Worm (Caenorhabditis elegans) whole organism, early embryonic: Measurements from ENCODE around the gene srsx-22.

Experiments
- B0310.2 ChIP-seq: sonication (generic microtip); optimal IDR thresholded peaks from 2 replicates; lab custom pipeline; 2016; ENCODE audit warnings: mild to moderate bottlenecking, missing genetic modification characterization, missing compliant biosample characterization
- F13C5.2 ChIP-seq: sonication (generic microtip); optimal IDR thresholded peaks from 2 replicates; lab custom pipeline; 2017; ENCODE audit warnings: mild to moderate bottlenecking, missing genetic modification characterization, inconsistent platforms, missing compliant biosample characterization
- aly-1 ChIP-seq: sonication (generic microtip); optimal IDR thresholded peaks from 2 replicates; lab custom pipeline; 2016; ENCODE audit warnings: missing genetic modification characterization, missing compliant biosample characterization
- ama-1 ChIP-seq: fragments of 150-350 bp; optimal IDR thresholded peaks from 2 replicates; lab custom pipeline; 2014
- ceh-13 ChIP-seq: fragments of 200-800 bp; sonication (Bioruptor generic); optimal IDR thresholded peaks from 2 replicates; lab custom pipeline; 2018; ENCODE audit warnings: mild to moderate bottlenecking, missing genetic modification characterization, missing compliant biosample characterization
- ceh-36 ChIP-seq: sonication (generic microtip); optimal IDR thresholded peaks from 2 replicates; lab custom pipeline; 2016; ENCODE audit warnings: missing genetic modification characterization, inconsistent platforms, missing compliant biosample characterization
- ets-7 ChIP-seq: sonication (generic microtip); optimal IDR thresholded peaks from 2 replicates; lab custom pipeline; 2016; ENCODE audit warnings: missing genotype, missing genetic modification characterization, missing compliant biosample characterization
- flt-1 ChIP-seq: fragments of 200-800 bp; sonication (Bioruptor generic); IDR thresholded peaks from 2 replicates; pipeline ENCODE4 v1.3.6; 2022; ENCODE audit warnings: missing genetic modification characterization, missing compliant biosample characterization
- hmbx-1 ChIP-seq: sonication (generic microtip); optimal IDR thresholded peaks from 2 replicates; lab custom pipeline; 2016; ENCODE audit warnings: mild to moderate bottlenecking, missing genetic modification characterization, missing compliant biosample characterization
- hmg-4 ChIP-seq: fragments of 200-800 bp; sonication (Bioruptor generic); optimal IDR thresholded peaks from 2 replicates; lab custom pipeline; 2018; ENCODE audit warnings: mild to moderate bottlenecking, missing genetic modification characterization, missing compliant biosample characterization
- hnd-1 ChIP-seq: sonication (generic microtip); optimal IDR thresholded peaks from 2 replicates; lab custom pipeline; 2016; ENCODE audit warnings: missing genetic modification characterization, missing compliant biosample characterization
- pes-1 ChIP-seq: fragments of 200-800 bp; sonication (Bioruptor generic); IDR thresholded peaks from 2 replicates; pipeline ENCODE4 v1.3.6; 2022; ENCODE audit warnings: missing genetic modification reagents, missing genetic modification characterization, missing compliant biosample characterization
- scrt-1 ChIP-seq: fragments of 200-800 bp; sonication (Bioruptor generic); IDR thresholded peaks from 2 replicates; pipeline ENCODE4 v1.3.6; 2022; ENCODE audit warnings: missing genetic modification characterization, missing compliant biosample characterization
- sea-1 ChIP-seq: fragments of 200-800 bp; sonication (Bioruptor generic); conservative IDR thresholded peaks from 2 replicates; pipeline ENCODE4 v1.3.6; 2022; ENCODE audit warnings: missing genetic modification characterization, missing compliant biosample characterization
- tbx-11 ChIP-seq: fragments of 200-800 bp; sonication (Bioruptor generic); IDR thresholded peaks from 2 replicates; pipeline ENCODE4 v1.3.6; 2022; ENCODE audit warnings: missing genetic modification characterization, missing compliant biosample characterization
- tbx-37 ChIP-seq: fragments of 200-800 bp; sonication (Bioruptor generic); conservative IDR thresholded peaks from 2 replicates; pipeline ENCODE4 v1.3.6; 2022; ENCODE audit warnings: missing genetic modification reagents, missing genetic modification characterization, missing compliant biosample characterization
- tra-4 ChIP-seq: sonication (generic microtip); optimal IDR thresholded peaks from 2 replicates; lab custom pipeline; 2017; ENCODE audit warnings: missing genetic modification characterization, missing compliant biosample characterization

Gene srsx-22

ce11 chrV:8351371-8351770 is at the start of gene srsx-22:
srsx-22 (plus strand) TSS chrV:8351671.
- TF ChIP-seq aly-1 (tag; lab: Kevin White, UChicago) (no peak), pes-1 (GFP tag; lab: Robert Waterston, UW) (no peak), ceh-36 (no peak)

- TF ChIP-seq hmg-4 (GFP tag; lab: Kevin White, UChicago) (no peak), ama-1 (lab: Kevin White, UChicago) (no peak), ceh-13 (GFP tag; lab: Kevin White, UChicago) (no peak), scrt-1 (GFP tag; lab: Robert Waterston, UW) (no peak), sea-1 (no peak), tbx-37 (GFP tag; lab: Robert Waterston, UW) (no peak), tbx-11 (GFP tag; lab: Robert Waterston, UW) (no peak), pes-1 (GFP tag; lab: Robert Waterston, UW) (no peak), tra-4 (no peak), ets-7 (tag; lab: Kevin White, UChicago) (no peak), F13C5.2 (tag; lab: Kevin White, UChicago) (no peak), hnd-1 (tag; lab: Kevin White, UChicago) (no peak), B0310.2 (tag; lab: Kevin White, UChicago) (no peak), hmbx-1 (tag; lab: Kevin White, UChicago) (no peak), ceh-36 (no peak)
These were observed 48.9 kb upstream of the srsx-22 start, which contains the start of gene sel-9 for ce11 chrV:8302522-8302921. sel-9 (minus strand) TSS chrV:8302580.

- TF ChIP-seq hmbx-1 (tag; lab: Kevin White, UChicago) = no peak
- no peak for TF ChIP-seq flt-1 (GFP tag; lab: Robert Waterston, UW)
- no peak for TF ChIP-seq hmg-4 (GFP tag; lab: Kevin White, UChicago)
- no peak for TF ChIP-seq scrt-1 (GFP tag; lab: Robert Waterston, UW)
- TF ChIP-seq aly-1 (tag; lab: Kevin White, UChicago) = no peak
- no peak for TF ChIP-seq ama-1 (lab: Kevin White, UChicago)
- TF ChIP-seq F13C5.2 (tag; lab: Kevin White, UChicago) = no peak
- TF ChIP-seq tbx-11 (GFP tag; lab: Robert Waterston, UW) = no peak
- TF ChIP-seq tbx-37 (GFP tag; lab: Robert Waterston, UW) = no peak
- TF ChIP-seq ceh-13 (GFP tag; lab: Kevin White, UChicago) = no peak
- TF ChIP-seq ceh-36 = no peak
- no peak for TF ChIP-seq tra-4
- no peak for TF ChIP-seq ets-7 (tag; lab: Kevin White, UChicago)
- no peak for TF ChIP-seq pes-1 (GFP tag; lab: Robert Waterston, UW)
- no peak for TF ChIP-seq sea-1
- TF ChIP-seq B0310.2 (tag; lab: Kevin White, UChicago) = no peak
- no peak for TF ChIP-seq hnd-1 (tag; lab: Kevin White, UChicago)
These were observed 46.8 kb upstream of the srsx-22 start, which contains the start of gene W02D7.11 for ce11 chrV:8304461-8305195. W02D7.11 (minus strand) TSS chrV:8304511.

DNA sequence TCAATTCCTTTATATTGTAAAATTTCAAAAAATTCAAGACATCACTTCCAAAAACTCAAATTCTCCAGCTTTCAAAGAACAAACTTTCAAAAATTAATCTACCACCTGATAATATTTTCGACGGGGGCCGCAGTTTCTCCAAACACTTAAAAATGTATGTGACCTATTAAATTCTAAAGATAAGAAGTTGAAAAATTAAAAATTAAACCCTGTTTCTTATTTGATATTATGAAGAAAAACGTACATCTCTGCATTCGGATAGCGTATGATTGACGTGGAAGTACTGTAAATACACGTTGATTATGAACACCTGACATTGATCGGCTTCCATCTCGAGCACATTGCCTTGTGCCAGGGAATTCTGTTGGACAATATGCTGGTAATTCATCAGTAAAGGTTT is 45.5 kb upstream of the srsx-22 start:
- TF ChIP-seq tbx-11 (GFP tag; lab: Robert Waterston, UW) (no peak), scrt-1 (GFP tag; lab: Robert Waterston, UW) (no peak), flt-1 (GFP tag; lab: Robert Waterston, UW) (no peak), tra-4 (no peak), ets-7 (tag; lab: Kevin White, UChicago) (no peak), hmg-4 (GFP tag; lab: Kevin White, UChicago) (no peak), tbx-37 (GFP tag; lab: Robert Waterston, UW) (no peak), aly-1 (tag; lab: Kevin White, UChicago) (no peak), F13C5.2 (tag; lab: Kevin White, UChicago) (no peak)

ce11 chrV:8306366-8306765 is 45.1 kb upstream of the srsx-22 start, which contains the start of gene W02D7.8:
W02D7.8 (minus strand) TSS chrV:8306466.
- TF ChIP-seq sea-1 = no peak
- TF ChIP-seq B0310.2 (tag; lab: Kevin White, UChicago) = no peak
- TF ChIP-seq hmg-4 (GFP tag; lab: Kevin White, UChicago) = no peak
- no peak for TF ChIP-seq ets-7 (tag; lab: Kevin White, UChicago)
- no peak for TF ChIP-seq hmbx-1 (tag; lab: Kevin White, UChicago)
- no peak for TF ChIP-seq pes-1 (GFP tag; lab: Robert Waterston, UW)
- TF ChIP-seq aly-1 (tag; lab: Kevin White, UChicago) = no peak
- no peak for TF ChIP-seq tbx-37 (GFP tag; lab: Robert Waterston, UW)
- no peak for TF ChIP-seq tra-4
- no peak for TF ChIP-seq hnd-1 (tag; lab: Kevin White, UChicago)
- TF ChIP-seq tbx-11 (GFP tag; lab: Robert Waterston, UW) = no peak
- no peak for TF ChIP-seq F13C5.2 (tag; lab: Kevin White, UChicago)

ce11 chrV:8307013-8307412 is 44.5 kb upstream of the srsx-22 start:
- TF ChIP-seq hmg-4 (GFP tag; lab: Kevin White, UChicago) = no peak
- TF ChIP-seq B0310.2 (tag; lab: Kevin White, UChicago) = no peak
- no peak for TF ChIP-seq flt-1 (GFP tag; lab: Robert Waterston, UW)
- TF ChIP-seq tbx-37 (GFP tag; lab: Robert Waterston, UW) = no peak
- TF ChIP-seq sea-1 = no peak
- no peak for TF ChIP-seq F13C5.2 (tag; lab: Kevin White, UChicago)
- TF ChIP-seq hnd-1 (tag; lab: Kevin White, UChicago) = no peak
- no peak for TF ChIP-seq ama-1 (lab: Kevin White, UChicago)
- TF ChIP-seq scrt-1 (GFP tag; lab: Robert Waterston, UW) = no peak
- no peak for TF ChIP-seq pes-1 (GFP tag; lab: Robert Waterston, UW)
- TF ChIP-seq tra-4 = no peak
- TF ChIP-seq hmbx-1 (tag; lab: Kevin White, UChicago) = no peak
- no peak for TF ChIP-seq ceh-13 (GFP tag; lab: Kevin White, UChicago)
- no peak for TF ChIP-seq ceh-36
- no peak for TF ChIP-seq aly-1 (tag; lab: Kevin White, UChicago)
- TF ChIP-seq tbx-11 (GFP tag; lab: Robert Waterston, UW) = no peak
- TF ChIP-seq ets-7 (tag; lab: Kevin White, UChicago) = no peak
